Fruit fly (Drosophila melanogaster) whole organism, prepupa: ENCODE data around the gene CheB38c.

Source experiments
- Blimp-1 ChIP-seq: fragments of 200-800 bp; sonication (Bioruptor generic); optimal IDR thresholded peaks from 3 replicates; lab custom pipeline; 2017; ENCODE audit warnings: missing biosample characterization, missing genetic modification characterization, mild to moderate bottlenecking, moderate library complexity, missing genetic modification reagents
- CG10631 ChIP-seq: fragments of 200-800 bp; sonication (Bioruptor generic); optimal IDR thresholded peaks from 2 replicates; lab custom pipeline; 2016; ENCODE audit warnings: missing biosample characterization, missing genetic modification characterization
- CG10669 ChIP-seq: fragments of 200-800 bp; sonication (Bioruptor generic); optimal IDR thresholded peaks from 3 replicates; lab custom pipeline; 2018; ENCODE audit warnings: missing biosample characterization, mild to moderate bottlenecking, missing genetic modification characterization, moderate library complexity
- CG11762 ChIP-seq: fragments of 200-800 bp; sonication (Bioruptor generic); optimal IDR thresholded peaks from 3 replicates; lab custom pipeline; 2016; ENCODE audit warnings: missing biosample characterization, missing genetic modification characterization; ENCODE audit not compliant: insufficient read depth
- CG11902 ChIP-seq: fragments of 200-800 bp; sonication (Bioruptor generic); optimal IDR thresholded peaks from 3 replicates; lab custom pipeline; 2016; ENCODE audit warnings: missing biosample characterization, missing genetic modification characterization
- CG15336 ChIP-seq: fragments of 200-800 bp; sonication (Bioruptor generic); IDR thresholded peaks from 2 replicates; pipeline ENCODE4 v1.3.6; 2022; ENCODE audit warnings: missing biosample characterization, missing genetic modification characterization
- CG1621 ChIP-seq: fragments of 200-800 bp; sonication (Bioruptor generic); optimal IDR thresholded peaks from 3 replicates; lab custom pipeline; 2018; ENCODE audit warnings: missing biosample characterization, mild to moderate bottlenecking, missing genetic modification characterization
- CG31627 ChIP-seq: fragments of 200-800 bp; sonication (Bioruptor generic); optimal IDR thresholded peaks from 3 replicates; lab custom pipeline; 2016; ENCODE audit warnings: missing biosample characterization, missing genetic modification characterization
- CG34406 ChIP-seq: fragments of 200-800 bp; sonication (Bioruptor generic); optimal IDR thresholded peaks from 3 replicates; lab custom pipeline; 2016; ENCODE audit warnings: missing biosample characterization, missing genetic modification characterization
- CG4318 ChIP-seq: fragments of 200-800 bp; sonication (Bioruptor generic); optimal IDR thresholded peaks from 3 replicates; lab custom pipeline; 2017; ENCODE audit warnings: missing biosample characterization, mild to moderate bottlenecking, missing genetic modification characterization
- CG6163 ChIP-seq: fragments of 200-800 bp; sonication (Bioruptor generic); IDR thresholded peaks from 3 replicates; pipeline ENCODE4 v1.3.6; 2022; ENCODE audit warnings: missing biosample characterization, missing genetic modification characterization
- CG6276 ChIP-seq: fragments of 200-800 bp; sonication (Bioruptor generic); optimal IDR thresholded peaks from 2 replicates; lab custom pipeline; 2017; ENCODE audit warnings: missing biosample characterization, mild to moderate bottlenecking, missing genetic modification characterization
- CG6854 ChIP-seq: fragments of 200-800 bp; sonication (Bioruptor generic); optimal IDR thresholded peaks from 2 replicates; lab custom pipeline; 2017; ENCODE audit warnings: missing biosample characterization, mild to moderate bottlenecking, missing genetic modification characterization
- CG7368 ChIP-seq: fragments of 200-800 bp; sonication (Bioruptor generic); optimal IDR thresholded peaks from 3 replicates; lab custom pipeline; 2016; ENCODE audit warnings: missing biosample characterization, missing genetic modification characterization
- CG9139 ChIP-seq: fragments of 200-800 bp; sonication (Bioruptor generic); optimal IDR thresholded peaks from 3 replicates; lab custom pipeline; 2017; ENCODE audit warnings: missing biosample characterization, mild to moderate bottlenecking, missing genetic modification characterization
- Eip75B ChIP-seq: fragments of 200-800 bp; sonication (Bioruptor generic); optimal IDR thresholded peaks from 3 replicates; lab custom pipeline; 2016; ENCODE audit warnings: missing biosample characterization, missing genetic modification characterization
- Eip78C ChIP-seq: fragments of 200-800 bp; sonication (Bioruptor generic); peaks from one replicate; lab custom pipeline; 2016; ENCODE audit warnings: missing biosample characterization, missing genetic modification characterization
- Ets21C ChIP-seq: fragments of 200-800 bp; sonication (Bioruptor generic); optimal IDR thresholded peaks from 3 replicates; lab custom pipeline; 2016; ENCODE audit warnings: missing biosample characterization, missing genetic modification characterization
- Gug ChIP-seq: fragments of 200-800 bp; sonication (Bioruptor generic); IDR thresholded peaks from 2 replicates; pipeline ENCODE4 v1.3.6; 2022; ENCODE audit warnings: missing biosample characterization, missing genetic modification characterization
- Hr38 ChIP-seq: sonication (Bioruptor generic); optimal IDR thresholded peaks from 2 replicates; lab custom pipeline; 2016; ENCODE audit warnings: missing biosample characterization, missing genetic modification characterization
- Hr39 ChIP-seq: fragments of 200-800 bp; sonication (Bioruptor generic); optimal IDR thresholded peaks from 2 replicates; lab custom pipeline; 2016; ENCODE audit warnings: missing biosample characterization, missing genetic modification characterization
- Lpt ChIP-seq: fragments of 200-800 bp; sonication (Bioruptor generic); optimal IDR thresholded peaks from 3 replicates; lab custom pipeline; 2016; ENCODE audit warnings: missing biosample characterization, missing genetic modification characterization
- Met ChIP-seq: fragments of 200-800 bp; sonication (Bioruptor generic); optimal IDR thresholded peaks from 3 replicates; lab custom pipeline; 2016; ENCODE audit warnings: missing biosample characterization, missing genetic modification characterization
- Smox ChIP-seq: fragments of 200-800 bp; sonication (Bioruptor generic); optimal IDR thresholded peaks from 3 replicates; lab custom pipeline; 2016; ENCODE audit warnings: missing biosample characterization, missing genetic modification characterization
- Sox102F ChIP-seq: fragments of 200-800 bp; sonication (Bioruptor generic); optimal IDR thresholded peaks from 2 replicates; lab custom pipeline; 2016; ENCODE audit warnings: missing biosample characterization, mild to moderate bottlenecking, missing genetic modification characterization
- Sox14 ChIP-seq: fragments of 200-800 bp; sonication (Bioruptor generic); optimal IDR thresholded peaks from 3 replicates; lab custom pipeline; 2016; ENCODE audit warnings: missing biosample characterization, missing genetic modification characterization
- Sox15 ChIP-seq: fragments of 200-800 bp; sonication (Bioruptor generic); optimal IDR thresholded peaks from 3 replicates; lab custom pipeline; 2016; ENCODE audit warnings: missing biosample characterization, missing genetic modification characterization
- achi ChIP-seq: fragments of 200-800 bp; sonication (Bioruptor generic); optimal IDR thresholded peaks from 3 replicates; lab custom pipeline; 2016; ENCODE audit warnings: missing biosample characterization, missing genetic modification characterization
- dac ChIP-seq: fragments of 200-800 bp; sonication (Bioruptor generic); optimal IDR thresholded peaks from 2 replicates; lab custom pipeline; 2017; ENCODE audit warnings: missing biosample characterization, mild to moderate bottlenecking, missing genetic modification characterization
- eg ChIP-seq: fragments of 200-800 bp; sonication (Bioruptor generic); IDR thresholded peaks from 3 replicates; pipeline ENCODE4 v1.3.6; 2022; ENCODE audit warnings: missing biosample characterization, missing genetic modification characterization
- fkh ChIP-seq: fragments of 200-800 bp; sonication (Bioruptor generic); optimal IDR thresholded peaks from 3 replicates; lab custom pipeline; 2017; ENCODE audit warnings: missing biosample characterization, mild to moderate bottlenecking, missing genetic modification characterization, moderate library complexity
- lz ChIP-seq: fragments of 200-800 bp; sonication (Bioruptor generic); optimal IDR thresholded peaks from 3 replicates; lab custom pipeline; 2016; ENCODE audit warnings: missing biosample characterization, missing genetic modification characterization
- net ChIP-seq: fragments of 200-800 bp; sonication (Bioruptor generic); optimal IDR thresholded peaks from 3 replicates; lab custom pipeline; 2016; ENCODE audit warnings: missing biosample characterization, missing genetic modification characterization
- pdm3 ChIP-seq: fragments of 200-800 bp; sonication (Bioruptor generic); optimal IDR thresholded peaks from 3 replicates; lab custom pipeline; 2016; ENCODE audit warnings: missing biosample characterization, missing genetic modification characterization
- salr ChIP-seq, 2 experiments: fragments of 200-800 bp; sonication (Bioruptor generic); optimal IDR thresholded peaks; 3 replicates each; lab custom pipeline; 2016 to 2018; ENCODE audit warnings: missing biosample characterization in 2 of 2, missing genetic modification characterization in 2 of 2, mild to moderate bottlenecking in 1 of 2
- spab ChIP-seq: fragments of 200-800 bp; sonication (Bioruptor generic); optimal IDR thresholded peaks from 2 replicates; lab custom pipeline; 2017; ENCODE audit warnings: missing biosample characterization, mild to moderate bottlenecking, missing genetic modification characterization, missing genetic modification reagents
- ss ChIP-seq, 2 experiments: fragments of 200-800 bp; sonication (Bioruptor generic); optimal IDR thresholded peaks; 2 replicates in 1 of 2; 3 replicates in 1 of 2; lab custom pipeline; 2017 to 2018; ENCODE audit warnings: mild to moderate bottlenecking in 2 of 2, missing biosample characterization in 2 of 2, missing genetic modification characterization in 2 of 2, moderate library complexity in 1 of 2
- svp ChIP-seq: fragments of 200-800 bp; sonication (Bioruptor generic); peaks from one replicate; lab custom pipeline; 2016; ENCODE audit warnings: missing biosample characterization, missing genetic modification characterization
- topi ChIP-seq: fragments of 200-800 bp; sonication (Bioruptor generic); optimal IDR thresholded peaks from 3 replicates; lab custom pipeline; 2016; ENCODE audit warnings: missing biosample characterization, missing genetic modification characterization
- vri ChIP-seq: fragments of 200-800 bp; sonication (Bioruptor generic); optimal IDR thresholded peaks from 3 replicates; lab custom pipeline; 2016; ENCODE audit warnings: missing biosample characterization, mild to moderate bottlenecking, missing genetic modification characterization

Gene CheB38c

DNA sequence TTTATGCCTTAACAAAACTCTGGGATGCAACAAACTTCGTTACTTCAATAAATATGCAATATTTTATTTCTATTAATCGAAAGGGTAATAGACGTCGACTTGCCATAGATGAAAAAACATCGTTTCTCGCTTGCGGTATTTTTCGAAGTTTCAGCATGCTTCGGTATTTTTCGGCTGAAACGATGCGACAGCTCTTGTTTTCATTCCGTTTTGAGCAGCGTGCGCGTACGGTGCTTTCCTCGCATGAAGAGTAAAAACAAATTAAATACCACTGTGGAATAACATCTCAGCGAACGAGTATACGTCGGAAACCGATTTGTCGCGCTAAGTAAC lies 23.2 kb downstream of the CheB38c start, which contains the start of gene CG9328 (continued):
- no peak for TF ChIP-seq CG7368 (GFP tag; lab: Kevin White, UChicago)
- peak; percentile 13 for TF ChIP-seq net
- peak; percentile 0 for TF ChIP-seq Sox14 (GFP tag; lab: Kevin White, UChicago)
- TF ChIP-seq CG6163 (GFP tag; lab: Robert Waterston, UW) = peak; percentile 74
- peak; percentile 58 for TF ChIP-seq Eip75B (GFP tag; lab: Kevin White, UChicago)
- TF ChIP-seq Smox = peak; percentile 62
- peak; percentile 68 for TF ChIP-seq svp (GFP tag; lab: Kevin White, UChicago)
- TF ChIP-seq salr (GFP tag; optimal IDR thresholded peaks at IDR 0.05; lab: Kevin White, UChicago) = peak in 1 of 2 experiments; percentile 13

DNA sequence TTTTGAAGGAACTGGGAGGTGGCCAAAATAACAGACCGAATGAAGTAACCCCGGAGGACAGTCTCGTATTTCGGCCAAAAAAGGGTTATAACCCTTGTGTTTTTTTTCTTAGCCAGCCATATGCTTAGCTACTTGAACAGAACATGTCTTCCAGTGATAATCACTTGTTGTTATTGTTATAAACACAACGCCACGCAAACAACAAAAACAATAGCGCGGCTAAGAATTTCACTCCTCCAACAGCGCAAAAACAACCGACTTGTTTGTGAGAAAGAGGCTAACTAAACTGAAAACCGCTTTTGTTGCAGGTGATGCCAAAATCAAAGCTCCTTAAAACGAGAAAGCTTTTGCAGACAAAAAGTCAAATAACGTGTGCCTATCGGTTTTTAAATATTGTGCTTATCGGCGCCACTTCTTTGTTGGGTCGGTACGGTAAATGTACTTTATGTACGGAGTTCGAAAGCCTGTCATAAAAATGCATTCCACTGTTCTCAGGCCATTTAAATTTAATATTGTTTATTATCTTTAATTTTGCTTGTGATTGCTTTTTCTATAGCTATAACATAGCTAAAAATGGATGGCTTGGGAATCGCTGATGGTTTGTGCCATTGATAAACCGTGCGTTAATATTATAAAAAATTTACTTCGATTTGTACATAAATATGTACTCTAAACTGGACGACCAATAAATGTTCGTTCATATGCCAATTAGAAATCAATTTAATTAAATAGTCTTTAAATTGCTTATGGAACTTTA lies 23.7 kb downstream of the CheB38c start, which contains the start of gene vari:
TSS of gene vari (minus strand) at position 285 of the 757 bp plus-strand sequence.
- TF ChIP-seq CG15336 (GFP tag; lab: Robert Waterston, UW) (peak; percentile 27; the same call in 1 of the 2 replicates), achi (GFP tag; lab: Kevin White, UChicago) (peak; percentile 46), vri (GFP tag; lab: Kevin White, UChicago) (peak; percentile 18), CG34406 (GFP tag; lab: Kevin White, UChicago) (no peak), CG6163 (GFP tag; lab: Robert Waterston, UW) (peak; percentile 60; the same call in 2 of the 3 replicates), ss (GFP tag; optimal IDR thresholded peaks at IDR 0.05; lab: Kevin White, UChicago) (peak in 1 of 2 experiments; percentile 5), CG6854 (GFP tag; lab: Kevin White, UChicago) (peak; percentile 18), Ets21C (GFP tag; lab: Kevin White, UChicago) (no peak)

DNA sequence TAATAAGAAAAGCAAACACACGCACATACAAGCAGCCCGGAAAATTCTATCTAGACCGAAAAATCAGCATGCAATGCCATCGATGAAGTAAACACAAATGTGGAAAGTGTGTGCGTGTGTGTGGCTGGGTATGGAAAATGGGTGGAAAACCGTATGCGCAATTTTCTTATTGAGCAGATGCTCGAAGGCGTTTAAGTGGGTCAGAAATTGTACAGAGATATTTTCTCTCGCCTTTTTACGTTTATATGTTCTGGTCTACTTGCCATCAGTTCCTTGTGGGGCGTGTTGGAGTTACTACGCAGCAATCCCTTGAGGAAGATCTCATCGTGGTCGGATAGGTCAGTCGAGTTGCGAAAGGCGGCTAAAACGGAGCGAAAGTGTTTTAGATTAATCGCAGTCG lies 24.9 kb downstream of the CheB38c start:
- TF ChIP-seq Hr38 (GFP tag; lab: Kevin White, UChicago) (no peak), dac (GFP tag; lab: Kevin White, UChicago) (no peak), CG7368 (GFP tag; lab: Kevin White, UChicago) (no peak), Met (GFP tag; lab: Kevin White, UChicago) (no peak), Gug (GFP tag; lab: Robert Waterston, UW) (no peak), pdm3 (GFP tag; lab: Kevin White, UChicago) (no peak), fkh (GFP tag; lab: Kevin White, UChicago) (no peak)

DNA sequence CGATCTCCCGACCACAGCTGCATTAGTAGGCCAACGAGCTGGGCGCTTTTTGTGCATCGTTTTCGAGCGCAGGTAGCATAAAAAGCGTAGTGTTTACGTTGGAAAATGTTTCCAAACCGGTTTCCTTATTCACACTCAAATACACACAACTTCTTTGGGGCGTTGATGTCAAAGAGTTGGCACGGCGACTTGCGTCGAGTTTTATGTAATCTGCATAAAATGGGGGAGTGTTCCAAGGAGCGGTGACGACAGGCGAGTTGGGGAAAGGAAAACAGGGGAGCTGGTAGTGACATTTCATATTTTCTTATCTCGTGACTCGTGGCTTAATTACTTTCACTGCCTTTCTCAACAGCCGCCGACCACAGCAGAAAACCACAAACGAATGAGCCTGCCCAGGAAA lies 26.0 kb downstream of the CheB38c start:
- TF ChIP-seq Eip75B (GFP tag; lab: Kevin White, UChicago) (no peak), Blimp-1 (GFP tag; lab: Kevin White, UChicago) (peak; percentile 10), eg (GFP tag; lab: Robert Waterston, UW) (peak; percentile 35; the same call in 1 of the 3 replicates), CG6276 (GFP tag; lab: Kevin White, UChicago) (peak; percentile 11), svp (GFP tag; lab: Kevin White, UChicago) (no peak), CG6854 (GFP tag; lab: Kevin White, UChicago) (peak; percentile 53)

DNA sequence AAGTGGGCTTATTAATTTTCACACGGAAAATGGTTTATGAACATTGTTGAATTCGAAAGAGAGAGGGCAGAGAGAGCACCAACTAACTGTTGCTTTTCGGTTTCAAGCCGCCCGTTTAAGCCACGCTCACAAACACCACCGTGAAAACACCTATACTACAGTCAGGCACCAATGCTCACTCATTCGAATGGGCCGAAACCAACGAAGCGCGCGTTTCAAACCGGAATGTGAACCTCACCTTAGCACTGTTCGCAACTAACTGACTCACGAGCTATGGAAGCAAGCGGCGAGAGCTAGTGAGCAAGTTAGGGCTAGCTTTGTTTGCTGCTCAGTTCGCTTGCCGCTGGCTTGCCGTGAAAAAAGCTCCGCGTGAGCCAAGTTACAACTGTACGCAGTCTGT lies 26.8 kb downstream of the CheB38c start:
- TF ChIP-seq CG11902 (GFP tag; lab: Kevin White, UChicago) = no peak
- TF ChIP-seq Smox = no peak
- TF ChIP-seq CG6163 (GFP tag; lab: Robert Waterston, UW) = peak; percentile 58; the same call in 2 of the 3 replicates
- no peak for TF ChIP-seq lz (GFP tag; lab: Kevin White, UChicago)
- peak; percentile 2 for TF ChIP-seq Sox14 (GFP tag; lab: Kevin White, UChicago)
- TF ChIP-seq Hr38 (GFP tag; lab: Kevin White, UChicago) = no peak
- no peak for TF ChIP-seq Lpt (GFP tag; lab: Kevin White, UChicago)
- peak; percentile 30 for TF ChIP-seq topi
- TF ChIP-seq CG31627 (GFP tag; lab: Kevin White, UChicago) = no peak
- TF ChIP-seq CG11762 (GFP tag; lab: Kevin White, UChicago) = no peak
- no peak for TF ChIP-seq Ets21C (GFP tag; lab: Kevin White, UChicago)
- no peak for TF ChIP-seq Hr39 (GFP tag; lab: Kevin White, UChicago)
- no peak for TF ChIP-seq spab (GFP tag; lab: Kevin White, UChicago)
- TF ChIP-seq Sox15 = no peak
- no peak for TF ChIP-seq CG15336 (GFP tag; lab: Robert Waterston, UW)
- no peak for TF ChIP-seq CG34406 (GFP tag; lab: Kevin White, UChicago)
- TF ChIP-seq Sox102F (GFP tag; lab: Kevin White, UChicago) = peak; percentile 45
- no peak for TF ChIP-seq Gug (GFP tag; lab: Robert Waterston, UW)
- TF ChIP-seq Blimp-1 (GFP tag; lab: Kevin White, UChicago) = no peak
- TF ChIP-seq Eip78C = no peak
- peak; percentile 1 for TF ChIP-seq CG1621 (tag; lab: Kevin White, UChicago)
- TF ChIP-seq Met (GFP tag; lab: Kevin White, UChicago) = peak; percentile 15
- peak; percentile 10 to 37 for TF ChIP-seq ss (GFP tag; optimal IDR thresholded peaks at IDR 0.05; lab: Kevin White, UChicago)
- TF ChIP-seq CG9139 = no peak
- TF ChIP-seq CG10631 (GFP tag; lab: Kevin White, UChicago) = no peak
- no peak for TF ChIP-seq CG4318 (GFP tag; lab: Kevin White, UChicago)
- TF ChIP-seq dac (GFP tag; lab: Kevin White, UChicago) = no peak
- no peak for TF ChIP-seq CG10669 (GFP tag; lab: Kevin White, UChicago)
